Fruit fly (Drosophila melanogaster): Measurements from ENCODE around the gene Hipk.

The Hipk gene

DNA sequence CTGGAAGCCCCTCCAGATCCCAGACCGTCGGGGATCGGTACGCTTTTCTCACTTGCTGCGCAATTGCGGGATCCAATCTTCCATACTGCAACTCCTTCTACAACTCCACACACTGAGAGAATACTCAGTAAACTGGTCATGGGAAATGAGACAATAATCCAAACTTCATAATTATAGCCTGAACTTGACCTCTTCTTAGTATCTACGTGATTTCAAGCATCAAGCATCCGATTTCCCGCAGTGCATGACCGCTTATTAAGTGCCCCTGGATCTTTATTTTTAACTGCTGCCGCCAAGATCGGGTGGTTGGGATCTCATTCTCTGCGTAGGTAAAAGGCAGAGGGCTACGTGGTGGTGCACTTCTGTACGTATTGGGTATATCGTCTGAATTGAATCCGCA lies 48.5 kb downstream of the Hipk start (continued):
- peak; percentile 13 for TF ChIP-seq phol (tag; optimal IDR thresholded peaks at IDR 0.05)
- TF ChIP-seq CG3726 (GFP tag; IDR thresholded peaks at IDR 0.05) = 0 out of 3 replicates have a peak, but pooled peaks have one; percentile 34
- no peak for TF ChIP-seq NfI (GFP tag; optimal IDR thresholded peaks at IDR 0.05)
- 0 out of 3 replicates have a peak, but pooled peaks have one; percentile 10 for TF ChIP-seq CG11456 (GFP tag; IDR thresholded peaks at IDR 0.05)
- no peak for TF ChIP-seq CG6175 (GFP tag; IDR thresholded peaks at IDR 0.05)
- no peak for TF ChIP-seq CG13123 (GFP tag; optimal IDR thresholded peaks at IDR 0.05)
- TF ChIP-seq Xbp1 (GFP tag; optimal IDR thresholded peaks at IDR 0.05) = no peak

DNA sequence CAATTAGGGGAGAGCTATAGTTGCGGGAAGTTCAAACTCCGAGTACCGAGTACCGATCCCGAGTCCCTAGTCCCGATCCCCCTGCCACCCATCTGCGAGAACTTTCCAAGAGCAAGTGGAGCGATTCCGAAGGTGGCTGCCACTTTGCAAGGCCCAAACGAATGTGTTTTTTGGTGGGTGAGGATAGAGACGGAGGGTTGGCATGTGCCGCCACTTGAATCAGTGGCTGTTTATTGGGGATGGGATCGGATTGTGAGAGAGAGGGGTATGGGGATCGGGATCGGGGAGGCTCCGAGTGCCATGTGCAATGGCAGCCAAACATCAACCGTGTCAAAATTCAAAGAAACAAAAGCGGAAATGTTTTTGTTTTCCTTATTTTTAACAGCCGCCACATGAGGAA lies 49.4 kb downstream of the Hipk start:
- TF ChIP-seq sens-2 (GFP tag; IDR thresholded peaks at IDR 0.05) = no peak
- TF ChIP-seq Kr (GFP tag; optimal IDR thresholded peaks at IDR 0.05) = no peak
- TF ChIP-seq schlank (tag; optimal IDR thresholded peaks at IDR 0.05) = no peak
- peak; percentile 99 for TF ChIP-seq kah (GFP tag; optimal IDR thresholded peaks at IDR 0.05)
- no peak for TF ChIP-seq CG9876 (GFP tag; optimal IDR thresholded peaks at IDR 0.05)
- no peak for TF ChIP-seq zf30C (GFP tag; optimal IDR thresholded peaks at IDR 0.05)
- TF ChIP-seq CG14667 (GFP tag; IDR thresholded peaks at IDR 0.05) = no peak
- 0 out of 2 replicates have a peak, but pooled peaks have one; percentile 26 for TF ChIP-seq rib (GFP tag; IDR thresholded peaks at IDR 0.05)
- no peak for TF ChIP-seq CG17385 (GFP tag; optimal IDR thresholded peaks at IDR 0.05)
- no peak for TF ChIP-seq CG8281 (tag; optimal IDR thresholded peaks at IDR 0.05)
- TF ChIP-seq Dfd (GFP tag; optimal IDR thresholded peaks at IDR 0.05) = no peak
- TF ChIP-seq Dref (GFP tag; IDR thresholded peaks at IDR 0.05) = 0 out of 2 replicates have a peak, but pooled peaks have one; percentile 13
- no peak for TF ChIP-seq D19A (tag; optimal IDR thresholded peaks at IDR 0.05)
- TF ChIP-seq twi (tag; optimal IDR thresholded peaks at IDR 0.05) = peak; percentile 66
- no peak for TF ChIP-seq Hey (tag; optimal IDR thresholded peaks at IDR 0.05)
- TF ChIP-seq her (GFP tag; optimal IDR thresholded peaks at IDR 0.05) = no peak
- TF ChIP-seq CG4404 (GFP tag; IDR thresholded peaks at IDR 0.05) = no peak
- peak; percentile 41 for TF ChIP-seq CG10543 (GFP tag; optimal IDR thresholded peaks at IDR 0.05)
- TF ChIP-seq z (GFP tag; IDR thresholded peaks at IDR 0.05) = no peak
- no peak for TF ChIP-seq trh (GFP tag; optimal IDR thresholded peaks at IDR 0.05)
- no peak for TF ChIP-seq CG7786 (GFP tag; optimal IDR thresholded peaks at IDR 0.05)
- no peak for TF ChIP-seq CG5245 (GFP tag; optimal IDR thresholded peaks at IDR 0.05)
- TF ChIP-seq nau (GFP tag; optimal IDR thresholded peaks at IDR 0.05) = no peak
- no peak for TF ChIP-seq CG15073 (GFP tag; optimal IDR thresholded peaks at IDR 0.05)
- TF ChIP-seq wek (GFP tag; optimal IDR thresholded peaks at IDR 0.05) = no peak
- TF ChIP-seq CG10147 (GFP tag; optimal IDR thresholded peaks at IDR 0.05) = no peak
- no peak; the same call in 2 of the 3 replicates for TF ChIP-seq CG6791 (GFP tag; IDR thresholded peaks at IDR 0.05; ENCODE audit: partially characterized antibody)
- TF ChIP-seq CG10431 (GFP tag; optimal IDR thresholded peaks at IDR 0.05) = no peak
- no peak for TF ChIP-seq stwl (tag; optimal IDR thresholded peaks at IDR 0.05)
- no peak for TF ChIP-seq grau (tag; optimal IDR thresholded peaks at IDR 0.05)
- peak; percentile 36; the same call in 1 of the 2 replicates for TF ChIP-seq ara (GFP tag; IDR thresholded peaks at IDR 0.05)
- TF ChIP-seq CG11723 (GFP tag; optimal IDR thresholded peaks at IDR 0.05) = no peak
- TF ChIP-seq pan (optimal IDR thresholded peaks at IDR 0.05) = no peak
- TF ChIP-seq pan (GFP tag; optimal IDR thresholded peaks at IDR 0.05 in 1 of 2, IDR thresholded peaks at IDR 0.05 in 1 of 2) = no peak
- TF ChIP-seq dmrt99B (tag; optimal IDR thresholded peaks at IDR 0.05) = no peak
- peak; percentile 82 for TF ChIP-seq HLHmδ (GFP tag; optimal IDR thresholded peaks at IDR 0.05)
- no peak for TF ChIP-seq CG17912 (GFP tag; optimal IDR thresholded peaks at IDR 0.05)
- TF ChIP-seq crol (GFP tag; IDR thresholded peaks at IDR 0.05) = peak; percentile 65
- no peak for TF ChIP-seq gsb (GFP tag; IDR thresholded peaks at IDR 0.05)
- TF ChIP-seq pho (GFP tag; optimal IDR thresholded peaks at IDR 0.05) = no peak
- no peak for TF ChIP-seq sens (GFP tag)
- TF ChIP-seq CG4617 (GFP tag; optimal IDR thresholded peaks at IDR 0.05; ENCODE audit: borderline replicate concordance) = no peak
- TF ChIP-seq ssp (GFP tag; IDR thresholded peaks at IDR 0.05) = no peak
- TF ChIP-seq Deaf1 (tag; optimal IDR thresholded peaks at IDR 0.05) = peak; percentile 46

All from whole organism, embryonic.